Worm (Caenorhabditis elegans): Measurements from ENCODE around the gene Y40C5A.4.

ce11 chrIV:7326613-7327149 is 38.2 kb downstream of the Y40C5A.4 start, which contains the start of gene ifo-1:
- TF ChIP-seq ztf-11 (tag; optimal IDR thresholded peaks at IDR 0.05) (no peak), skn-1 (tag; optimal IDR thresholded peaks at IDR 0.05) (no peak), Y75B8A.6 (GFP tag; IDR thresholded peaks at IDR 0.05) (no peak), daf-8 (GFP tag; IDR thresholded peaks at IDR 0.05) (no peak), F49E8.2 (tag; optimal IDR thresholded peaks at IDR 0.05; ENCODE audit: borderline replicate concordance) (no peak), ceh-44 (GFP tag; IDR thresholded peaks at IDR 0.05) (no peak), ctbp-1 (GFP tag; IDR thresholded peaks at IDR 0.05) (no peak), lin-39 (tag; optimal IDR thresholded peaks at IDR 0.05) (no peak), daf-12 (tag; optimal IDR thresholded peaks at IDR 0.05) (no peak), R02D3.7 (tag; optimal IDR thresholded peaks at IDR 0.05) (no peak), fkh-10 (GFP tag; optimal IDR thresholded peaks at IDR 0.05) (no peak), nhr-11 (tag; optimal IDR thresholded peaks at IDR 0.05) (no peak)

Measured in whole organism, L4 larva.